Fruit fly (Drosophila melanogaster) whole organism, embryonic: ENCODE measurements around the gene nAChRbeta1.
A peak's percentile ranks its signal among the peaks of the same experiment; 100 is the strongest.

Source experiments
- Atf6 ChIP-seq: fragments of 200-800 bp; sonication (Bioruptor generic); IDR thresholded peaks from 2 replicates; pipeline ENCODE4 v1.3.6; 2022; ENCODE audit warnings: missing biosample characterization, missing genetic modification characterization
- Bdp1 ChIP-seq: fragments of 200-800 bp; sonication (Bioruptor generic); optimal IDR thresholded peaks from 3 replicates; lab custom pipeline; 2016; ENCODE audit warnings: missing biosample characterization, missing genetic modification characterization
- CG10321 ChIP-seq: fragments of 200-800 bp; sonication (Bioruptor generic); IDR thresholded peaks from 2 replicates; pipeline ENCODE4 v1.3.6; 2022; ENCODE audit warnings: missing biosample characterization, missing genetic modification characterization
- CG11247 ChIP-seq: fragments of 200-800 bp; sonication (Bioruptor generic); IDR thresholded peaks from 2 replicates; pipeline ENCODE4 v1.3.6; 2022; ENCODE audit warnings: missing biosample characterization, missing genetic modification characterization
- CG11695 ChIP-seq: fragments of 200-800 bp; sonication (Bioruptor generic); IDR thresholded peaks from 3 replicates; pipeline ENCODE4 v1.3.6; 2022; ENCODE audit warnings: missing biosample characterization, missing genetic modification characterization
- CG12769 ChIP-seq: fragments of 200-800 bp; sonication (Bioruptor generic); optimal IDR thresholded peaks from 2 replicates; lab custom pipeline; 2019; ENCODE audit warnings: missing biosample characterization, mild to moderate bottlenecking, missing genetic modification characterization, moderate library complexity
- CG13296 ChIP-seq: fragments of 200-800 bp; sonication (Bioruptor generic); optimal IDR thresholded peaks from 3 replicates; lab custom pipeline; 2018; ENCODE audit warnings: missing biosample characterization, mild to moderate bottlenecking, missing genetic modification characterization
- CG15269 ChIP-seq: fragments of 200-800 bp; sonication (Bioruptor generic); optimal IDR thresholded peaks from 2 replicates; lab custom pipeline; 2018; ENCODE audit warnings: missing biosample characterization, mild to moderate bottlenecking, missing genetic modification characterization, moderate library complexity
- CG15514 ChIP-seq: fragments of 200-800 bp; sonication (Bioruptor generic); optimal IDR thresholded peaks from 3 replicates; lab custom pipeline; 2017; ENCODE audit warnings: missing biosample characterization, missing genetic modification characterization, mild to moderate bottlenecking, moderate library complexity, missing genetic modification reagents
- CG17568 ChIP-seq: fragments of 200-800 bp; sonication (Bioruptor generic); optimal IDR thresholded peaks from 2 replicates; lab custom pipeline; 2018; ENCODE audit warnings: missing biosample characterization, mild to moderate bottlenecking, missing genetic modification characterization, moderate library complexity
- CG2889 ChIP-seq: fragments of 200-800 bp; sonication (Bioruptor generic); IDR thresholded peaks from 3 replicates; pipeline ENCODE4 v1.3.6; 2022; ENCODE audit warnings: missing biosample characterization, missing genetic modification characterization
- CG31441 ChIP-seq: fragments of 200-800 bp; sonication (Bioruptor generic); IDR thresholded peaks from 2 replicates; pipeline ENCODE4 v1.3.6; 2022; ENCODE audit warnings: missing biosample characterization, missing genetic modification characterization
- CG32767 ChIP-seq: fragments of 200-800 bp; sonication (Bioruptor generic); IDR thresholded peaks from 2 replicates; pipeline ENCODE4 v1.3.6; 2022; ENCODE audit warnings: missing biosample characterization, missing genetic modification characterization
- CG3281 ChIP-seq: fragments of 200-800 bp; sonication (Bioruptor generic); optimal IDR thresholded peaks from 3 replicates; lab custom pipeline; 2017; ENCODE audit warnings: missing biosample characterization, mild to moderate bottlenecking, missing genetic modification characterization
- CG34422 ChIP-seq: fragments of 200-800 bp; sonication (Bioruptor generic); IDR thresholded peaks from 3 replicates; pipeline ENCODE4 v1.3.6; 2022; ENCODE audit warnings: missing biosample characterization, missing genetic modification characterization
- CG3847 ChIP-seq: fragments of 200-800 bp; sonication (Bioruptor generic); IDR thresholded peaks from 2 replicates; pipeline ENCODE4 v1.3.6; 2022; ENCODE audit warnings: missing biosample characterization, missing genetic modification characterization
- CG4328 ChIP-seq: fragments of 200-800 bp; sonication (Bioruptor generic); optimal IDR thresholded peaks from 3 replicates; lab custom pipeline; 2017; ENCODE audit warnings: missing biosample characterization, missing genetic modification reagents, missing genetic modification characterization
- CG6689 ChIP-seq: fragments of 200-800 bp; sonication (Bioruptor generic); IDR thresholded peaks from 2 replicates; pipeline ENCODE4 v1.3.6; 2022; ENCODE audit warnings: missing biosample characterization, missing genetic modification characterization
- CG9437 ChIP-seq: fragments of 200-800 bp; sonication (Bioruptor generic); optimal IDR thresholded peaks from 2 replicates; lab custom pipeline; 2018; ENCODE audit warnings: missing biosample characterization, mild to moderate bottlenecking, missing genetic modification characterization
- CG9727 ChIP-seq: fragments of 200-800 bp; sonication (Bioruptor generic); optimal IDR thresholded peaks from 3 replicates; lab custom pipeline; 2017; ENCODE audit warnings: missing biosample characterization, mild to moderate bottlenecking, missing genetic modification characterization
- CG9797 ChIP-seq: fragments of 200-800 bp; sonication (Bioruptor generic); optimal IDR thresholded peaks from 3 replicates; lab custom pipeline; 2018; ENCODE audit warnings: missing biosample characterization, mild to moderate bottlenecking, missing genetic modification characterization
- Dad ChIP-seq: fragments of 200-800 bp; sonication (Bioruptor generic); optimal IDR thresholded peaks from 3 replicates; lab custom pipeline; 2016; ENCODE audit warnings: missing biosample characterization, missing genetic modification characterization
- E2f1 ChIP-seq: fragments of 200-800 bp; sonication (Bioruptor generic); IDR thresholded peaks from 2 replicates; pipeline ENCODE4 v1.3.6; 2022; ENCODE audit warnings: missing biosample characterization, missing genetic modification characterization
- Ets65A ChIP-seq: fragments of 200-800 bp; sonication (Bioruptor generic); peaks from one replicate; lab custom pipeline; 2016; ENCODE audit warnings: missing biosample characterization, missing genetic modification characterization
- Fer3 ChIP-seq: fragments of 200-800 bp; sonication (Bioruptor generic); optimal IDR thresholded peaks from 2 replicates; lab custom pipeline; 2018; ENCODE audit warnings: missing biosample characterization, mild to moderate bottlenecking, missing genetic modification characterization, moderate library complexity
- MBD-R2 ChIP-seq: fragments of 200-800 bp; sonication (Bioruptor generic); IDR thresholded peaks from 2 replicates; pipeline ENCODE4 v1.3.6; 2022; ENCODE audit warnings: missing biosample characterization, missing genetic modification characterization
- Meics ChIP-seq: fragments of 200-800 bp; sonication (Bioruptor generic); optimal IDR thresholded peaks from 2 replicates; lab custom pipeline; 2017; ENCODE audit warnings: missing biosample characterization, mild to moderate bottlenecking, missing genetic modification characterization
- NC2β ChIP-seq: fragments of 200-800 bp; sonication (Bioruptor generic); optimal IDR thresholded peaks from 2 replicates; lab custom pipeline; 2016; ENCODE audit warnings: missing biosample characterization, missing genetic modification characterization
- Oaz ChIP-seq: fragments of 200-800 bp; sonication (Bioruptor generic); IDR thresholded peaks from 2 replicates; pipeline ENCODE4 v1.3.6; 2022; ENCODE audit warnings: missing biosample characterization, missing genetic modification characterization
- Oli ChIP-seq: fragments of 200-800 bp; sonication (Bioruptor generic); optimal IDR thresholded peaks from 2 replicates; lab custom pipeline; 2018; ENCODE audit warnings: missing biosample characterization, mild to moderate bottlenecking, missing genetic modification characterization, moderate library complexity
- Pdp1 ChIP-seq, 2 experiments: fragments of 200-800 bp; sonication (Bioruptor generic); optimal IDR thresholded peaks; 3 replicates each; lab custom pipeline; 2016; ENCODE audit warnings: missing biosample characterization in 2 of 2, missing genetic modification characterization in 2 of 2, mild to moderate bottlenecking in 1 of 2, moderate library complexity in 1 of 2
- ci ChIP-seq: fragments of 200-800 bp; sonication (Bioruptor generic); IDR thresholded peaks from 3 replicates; pipeline ENCODE4 v1.3.6; 2022; ENCODE audit warnings: missing biosample characterization, missing genetic modification characterization
- fd3F ChIP-seq: fragments of 200-800 bp; sonication (Bioruptor generic); optimal IDR thresholded peaks from 2 replicates; lab custom pipeline; 2018; ENCODE audit warnings: missing biosample characterization, mild to moderate bottlenecking, missing genetic modification characterization, moderate library complexity
- fu2 ChIP-seq: fragments of 200-800 bp; sonication (Bioruptor generic); optimal IDR thresholded peaks from 2 replicates; lab custom pipeline; 2016; ENCODE audit warnings: missing biosample characterization, missing genetic modification characterization
- grau ChIP-seq: fragments of 200-800 bp; optimal IDR thresholded peaks from 3 replicates; lab custom pipeline; 2019; ENCODE audit warnings: missing biosample characterization, mild to moderate bottlenecking, missing genetic modification characterization, moderate library complexity
- hkb ChIP-seq, 2 experiments: fragments of 200-800 bp in 1 of 2; fragments of >200 bp in 1 of 2; sonication (Bioruptor generic) in 1 of 2; IDR thresholded peaks in 1 of 2; optimal IDR thresholded peaks in 1 of 2; 2 replicates each; pipeline versions ENCODE4 v1.3.6 to Lab custom; 2017 to 2022; ENCODE audit warnings: missing biosample characterization in 1 of 2, missing genetic modification characterization in 1 of 2
- lab ChIP-seq: fragments of 200-800 bp; sonication (Bioruptor generic); optimal IDR thresholded peaks from 3 replicates; lab custom pipeline; 2017; ENCODE audit warnings: missing biosample characterization, missing genetic modification characterization, mild to moderate bottlenecking, moderate library complexity, missing genetic modification reagents
- lmd ChIP-seq: fragments of 200-800 bp; sonication (Bioruptor generic); IDR thresholded peaks from 2 replicates; pipeline ENCODE4 v1.3.6; 2022; ENCODE audit warnings: missing biosample characterization, missing genetic modification characterization
- mirr ChIP-seq: fragments of 200-800 bp; sonication (Bioruptor generic); optimal IDR thresholded peaks from 3 replicates; lab custom pipeline; 2018; ENCODE audit warnings: missing biosample characterization, mild to moderate bottlenecking, missing genetic modification characterization
- nmo ChIP-seq: fragments of 200-800 bp; sonication (Bioruptor generic); optimal IDR thresholded peaks from 2 replicates; lab custom pipeline; 2018; ENCODE audit warnings: missing biosample characterization, mild to moderate bottlenecking, missing genetic modification characterization, moderate library complexity
- odd ChIP-seq: fragments of 200-800 bp; sonication (Bioruptor generic); optimal IDR thresholded peaks from 2 replicates; lab custom pipeline; 2017; ENCODE audit warnings: missing biosample characterization, mild to moderate bottlenecking, missing genetic modification characterization
- otp ChIP-seq: fragments of 200-800 bp; sonication (Bioruptor generic); IDR thresholded peaks from 3 replicates; pipeline ENCODE4, ENCODE4 v1.3.6; 2022; ENCODE audit warnings: missing biosample characterization, missing genetic modification characterization
- pzg ChIP-seq: fragments of 200-800 bp; sonication (Bioruptor generic); optimal IDR thresholded peaks from 3 replicates; lab custom pipeline; 2018; ENCODE audit warnings: missing biosample characterization, mild to moderate bottlenecking, missing genetic modification characterization, moderate library complexity
- sd ChIP-seq: fragments of 200-800 bp; sonication (Bioruptor generic); optimal IDR thresholded peaks from 3 replicates; lab custom pipeline; 2018; ENCODE audit warnings: missing biosample characterization, mild to moderate bottlenecking, missing genetic modification characterization, moderate library complexity
- sima ChIP-seq: fragments of 200-800 bp; sonication (Bioruptor generic); optimal IDR thresholded peaks from 2 replicates; lab custom pipeline; 2016; ENCODE audit warnings: missing biosample characterization, missing genetic modification characterization
- slou ChIP-seq: fragments of 200-800 bp; sonication (Bioruptor generic); optimal IDR thresholded peaks from 3 replicates; lab custom pipeline; 2016; ENCODE audit warnings: missing biosample characterization, missing genetic modification characterization
- ssp ChIP-seq: fragments of 200-800 bp; sonication (Bioruptor generic); IDR thresholded peaks from 2 replicates; pipeline ENCODE4 v1.3.6; 2022; ENCODE audit warnings: missing biosample characterization, missing genetic modification characterization
- tgo ChIP-seq: fragments of 200-800 bp; sonication (Bioruptor generic); IDR thresholded peaks from 3 replicates; pipeline ENCODE4 v1.3.6; 2022; ENCODE audit warnings: missing biosample characterization, missing genetic modification characterization
- tup ChIP-seq: fragments of 200-800 bp; sonication (Bioruptor generic); optimal IDR thresholded peaks from 2 replicates; lab custom pipeline; 2016; ENCODE audit warnings: missing biosample characterization, mild to moderate bottlenecking, missing genetic modification characterization, moderate library complexity

Gene nAChRbeta1

DNA sequence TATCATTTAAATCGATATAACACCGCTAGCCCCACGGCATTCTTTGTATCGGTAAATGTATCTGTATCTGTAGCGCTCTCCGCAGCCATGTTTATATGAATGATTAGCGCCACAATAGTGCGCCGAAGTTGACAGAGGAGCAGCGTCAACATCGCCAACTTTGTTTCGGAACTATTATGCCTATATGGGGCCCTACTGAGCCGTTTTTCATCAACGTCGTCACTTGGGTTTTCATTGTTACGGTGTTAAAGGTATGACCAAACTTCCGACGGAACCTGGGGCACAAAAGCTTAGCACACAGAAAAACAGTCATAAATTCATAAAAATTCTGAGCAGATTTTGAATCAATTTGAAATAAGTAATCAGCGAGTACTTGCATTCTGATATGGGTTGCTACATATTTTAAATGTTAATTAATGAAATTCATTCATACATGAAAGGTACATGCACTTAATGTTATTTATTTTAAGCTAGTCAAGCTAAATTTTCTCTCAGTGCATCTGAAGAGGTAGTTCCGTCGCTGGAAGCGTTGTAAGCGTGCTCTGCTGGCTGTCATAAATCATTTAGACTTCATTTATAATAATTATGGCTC lies 32.4 kb downstream of the nAChRbeta1 start, which contains the start of gene CG15023 (continued):
- TF ChIP-seq nmo (GFP tag; lab: Kevin White, UChicago), result peak; percentile 11
- peak; percentile 35 for TF ChIP-seq CG3281 (GFP tag; lab: Kevin White, UChicago)
- peak; percentile 61 for TF ChIP-seq CG13296 (GFP tag; lab: Kevin White, UChicago)
- TF ChIP-seq hkb (optimal IDR thresholded peaks at IDR 0.05; lab: Kevin White, UChicago), result no peak
- 0 out of 2 replicates have a peak, but pooled peaks have one; percentile 9 for TF ChIP-seq hkb (GFP tag; IDR thresholded peaks at IDR 0.05; lab: Robert Waterston, UW)
- TF ChIP-seq ci (GFP tag; lab: Robert Waterston, UW), result 0 out of 3 replicates have a peak, but pooled peaks have one; percentile 36
- TF ChIP-seq odd, result peak; percentile 11
- TF ChIP-seq E2f1 (GFP tag; lab: Robert Waterston, UW), result 0 out of 2 replicates have a peak, but pooled peaks have one; percentile 17
- TF ChIP-seq tgo (GFP tag; lab: Robert Waterston, UW), result peak; percentile 55; the same call in 2 of the 3 replicates
- TF ChIP-seq otp (GFP tag; lab: Robert Waterston, UW), result no peak
- TF ChIP-seq CG34422, result 0 out of 3 replicates have a peak, but pooled peaks have one; percentile 27
- TF ChIP-seq Ets65A, result peak; percentile 12
- no peak for TF ChIP-seq fu2 (GFP tag; lab: Kevin White, UChicago)
- no peak for TF ChIP-seq CG10321 (GFP tag; lab: Robert Waterston, UW)
- TF ChIP-seq Meics, result peak; percentile 42
- peak; percentile 25; the same call in 1 of the 2 replicates for TF ChIP-seq CG6689
- peak; percentile 4 for TF ChIP-seq Fer3 (tag; lab: Kevin White, UChicago)
- 0 out of 2 replicates have a peak, but pooled peaks have one; percentile 7 for TF ChIP-seq Atf6 (GFP tag; lab: Robert Waterston, UW)
- no peak for TF ChIP-seq CG4328 (GFP tag; lab: Kevin White, UChicago)
- no peak for TF ChIP-seq NC2β (GFP tag; lab: Kevin White, UChicago)
- peak; percentile 47 for TF ChIP-seq lab (GFP tag; lab: Kevin White, UChicago)
- no peak for TF ChIP-seq fd3F (GFP tag; lab: Kevin White, UChicago)
- TF ChIP-seq pzg (GFP tag; lab: Kevin White, UChicago), result no peak
- no peak for TF ChIP-seq mirr (GFP tag; lab: Kevin White, UChicago)
- peak; percentile 67 for TF ChIP-seq CG15269 (tag; lab: Kevin White, UChicago)
- no peak for TF ChIP-seq sima (GFP tag; lab: Kevin White, UChicago)
- 0 out of 2 replicates have a peak, but pooled peaks have one; percentile 19 for TF ChIP-seq CG11247 (GFP tag; lab: Robert Waterston, UW)
- 0 out of 3 replicates have a peak, but pooled peaks have one; percentile 31 for TF ChIP-seq CG2889 (GFP tag; lab: Robert Waterston, UW)
- peak; percentile 36 for TF ChIP-seq CG15514 (GFP tag; lab: Kevin White, UChicago)
- peak; percentile 17 for TF ChIP-seq CG17568 (GFP tag; lab: Kevin White, UChicago)
- TF ChIP-seq MBD-R2, result peak; percentile 31; the same call in 1 of the 2 replicates
- TF ChIP-seq CG31441, result 0 out of 2 replicates have a peak, but pooled peaks have one; percentile 26
- peak; percentile 53; the same call in 1 of the 3 replicates for TF ChIP-seq CG11695 (GFP tag; lab: Robert Waterston, UW)
- no peak for TF ChIP-seq Dad (GFP tag; lab: Kevin White, UChicago)
- no peak for TF ChIP-seq CG3847
- no peak for TF ChIP-seq CG9727
- TF ChIP-seq grau (tag; lab: Kevin White, UChicago), result peak; percentile 47
- TF ChIP-seq CG9437 (GFP tag; lab: Kevin White, UChicago), result peak; percentile 14
- no peak for TF ChIP-seq Bdp1 (GFP tag; lab: Kevin White, UChicago)
- no peak for TF ChIP-seq CG9797 (GFP tag; lab: Kevin White, UChicago)
- TF ChIP-seq sd (tag; lab: Kevin White, UChicago), result peak; percentile 20
- 0 out of 2 replicates have a peak, but pooled peaks have one; percentile 18 for TF ChIP-seq CG32767
- peak; percentile 42; the same call in 1 of the 2 replicates for TF ChIP-seq lmd
- peak; percentile 4 to 37 for TF ChIP-seq Pdp1 (GFP tag; optimal IDR thresholded peaks at IDR 0.05; lab: Kevin White, UChicago)
- TF ChIP-seq tup, result no peak
- TF ChIP-seq CG12769 (tag; lab: Kevin White, UChicago), result peak; percentile 16
- TF ChIP-seq slou (GFP tag; lab: Kevin White, UChicago), result no peak
- TF ChIP-seq Oli, result peak; percentile 43
- TF ChIP-seq Oaz (GFP tag; lab: Robert Waterston, UW), result no peak
- TF ChIP-seq ssp (GFP tag; lab: Robert Waterston, UW), result peak; percentile 24; the same call in 1 of the 2 replicates
